Worm (Caenorhabditis elegans) whole organism, L3 larva: Measurements from ENCODE around the gene T08B1.4.

ENCODE experiments used
- R02D3.7 ChIP-seq: fragments of 150-350 bp; optimal IDR thresholded peaks from 2 replicates; lab custom pipeline; 2014; ENCODE audit warnings: missing biosample characterization, missing genetic modification characterization
- ZK546.5 ChIP-seq: sonication (generic microtip); optimal IDR thresholded peaks from 2 replicates; lab custom pipeline; 2017; ENCODE audit warnings: missing biosample characterization, missing genetic modification characterization
- aly-2 ChIP-seq: fragments of 150-350 bp; optimal IDR thresholded peaks from 2 replicates; lab custom pipeline; 2014; ENCODE audit warnings: missing biosample characterization, missing genetic modification characterization
- ama-1 ChIP-seq: fragments of 150-350 bp; optimal IDR thresholded peaks from 2 replicates; lab custom pipeline; 2018
- ceh-16 ChIP-seq: sonication (generic microtip); optimal IDR thresholded peaks from 2 replicates; lab custom pipeline; 2017; ENCODE audit warnings: missing biosample characterization, missing genetic modification characterization
- ceh-28 ChIP-seq: fragments of 150-350 bp; optimal IDR thresholded peaks from 2 replicates; lab custom pipeline; 2014; ENCODE audit warnings: missing biosample characterization, missing genetic modification reagents, missing genetic modification characterization
- ceh-82 ChIP-seq: fragments of 150-350 bp; optimal IDR thresholded peaks from 2 replicates; lab custom pipeline; 2014; ENCODE audit warnings: missing biosample characterization, missing genetic modification characterization
- ceh-9 ChIP-seq: sonication (generic microtip); optimal IDR thresholded peaks from 2 replicates; lab custom pipeline; 2018; ENCODE audit warnings: missing biosample characterization, missing genetic modification characterization
- egl-27 ChIP-seq: sonication (generic microtip); optimal IDR thresholded peaks from 4 replicates; lab custom pipeline; 2017; ENCODE audit warnings: missing biosample characterization, missing genetic modification reagents, missing genetic modification characterization
- egl-5 ChIP-seq: fragments of 150-350 bp; optimal IDR thresholded peaks from 2 replicates; lab custom pipeline; 2017; ENCODE audit warnings: missing biosample characterization, missing genetic modification reagents, missing genetic modification characterization, inconsistent platforms
- elt-1 ChIP-seq: fragments of 150-350 bp; optimal IDR thresholded peaks from 2 replicates; lab custom pipeline; 2014; ENCODE audit warnings: missing biosample characterization, missing genetic modification characterization
- elt-2 ChIP-seq: sonication (generic microtip); optimal IDR thresholded peaks from 2 replicates; lab custom pipeline; 2016; ENCODE audit warnings: missing genetic modification reagents, mild to moderate bottlenecking, missing genetic modification characterization, missing compliant biosample characterization
- elt-3 ChIP-seq, 3 experiments: fragments of 150-350 bp in 1 of 3; sonication (generic microtip) in 2 of 3; optimal IDR thresholded peaks; 2 replicates in 2 of 3; 4 replicates in 1 of 3; lab custom pipeline; 2014 to 2017; ENCODE audit warnings: missing biosample characterization in 3 of 3, missing genetic modification characterization in 3 of 3
- eor-1 ChIP-seq, 2 experiments: fragments of 150-350 bp; optimal IDR thresholded peaks; 2 replicates each; lab custom pipeline; 2014 to 2018; ENCODE audit warnings: missing biosample characterization in 2 of 2, missing genetic modification characterization in 2 of 2
- fos-1 ChIP-seq: fragments of 150-350 bp; optimal IDR thresholded peaks from 2 replicates; lab custom pipeline; 2014; ENCODE audit warnings: missing biosample characterization, missing genetic modification characterization
- hmg-11 ChIP-seq: sonication (generic microtip); optimal IDR thresholded peaks from 2 replicates; lab custom pipeline; 2016; ENCODE audit warnings: missing genetic modification characterization, missing compliant biosample characterization
- lin-15B ChIP-seq: fragments of 150-350 bp; optimal IDR thresholded peaks from 2 replicates; lab custom pipeline; 2014; ENCODE audit warnings: missing biosample characterization, missing genetic modification characterization
- lin-39 ChIP-seq: fragments of 150-350 bp; optimal IDR thresholded peaks from 2 replicates; lab custom pipeline; 2018; ENCODE audit warnings: missing biosample characterization, missing genetic modification reagents, missing genetic modification characterization
- mdl-1 ChIP-seq: fragments of 150-350 bp; optimal IDR thresholded peaks from 2 replicates; lab custom pipeline; 2014; ENCODE audit warnings: missing biosample characterization, missing genetic modification characterization
- nfya-1 ChIP-seq: sonication (generic microtip); optimal IDR thresholded peaks from 2 replicates; lab custom pipeline; 2017; ENCODE audit warnings: missing genetic modification characterization, mild to moderate bottlenecking, missing compliant biosample characterization, antibody characterized with exemption, moderate library complexity; ENCODE audit not compliant: insufficient read depth
- nhr-11 ChIP-seq: fragments of 150-350 bp; optimal IDR thresholded peaks from 2 replicates; lab custom pipeline; 2014; ENCODE audit warnings: missing biosample characterization, missing genetic modification characterization
- nhr-12 ChIP-seq: fragments of 150-350 bp; optimal IDR thresholded peaks from 2 replicates; lab custom pipeline; 2014; ENCODE audit warnings: missing biosample characterization, missing genetic modification characterization
- nhr-23 ChIP-seq: fragments of 150-350 bp; optimal IDR thresholded peaks from 2 replicates; lab custom pipeline; 2014; ENCODE audit warnings: missing biosample characterization, missing genetic modification reagents, missing genetic modification characterization
- nhr-25 ChIP-seq: sonication (generic microtip); optimal IDR thresholded peaks from 2 replicates; lab custom pipeline; 2017; ENCODE audit warnings: missing biosample characterization, missing genetic modification characterization
- nhr-28 ChIP-seq: fragments of 150-350 bp; optimal IDR thresholded peaks from 2 replicates; lab custom pipeline; 2014; ENCODE audit warnings: missing biosample characterization, missing genetic modification characterization
- nhr-43 ChIP-seq: sonication (generic microtip); optimal IDR thresholded peaks from 2 replicates; lab custom pipeline; 2016; ENCODE audit warnings: mild to moderate bottlenecking, missing genetic modification characterization, missing compliant biosample characterization; ENCODE audit not compliant: poor library complexity, severe bottlenecking
- nhr-76 ChIP-seq: fragments of 150-350 bp; sonication (generic microtip); optimal IDR thresholded peaks from 5 replicates; lab custom pipeline; 2014; ENCODE audit warnings: missing biosample characterization, missing genetic modification characterization
- nhr-77 ChIP-seq: fragments of 150-350 bp; optimal IDR thresholded peaks from 2 replicates; lab custom pipeline; 2014; ENCODE audit warnings: missing biosample characterization, missing genetic modification characterization
- pha-4 ChIP-seq: fragments of 150-350 bp; optimal IDR thresholded peaks from 2 replicates; lab custom pipeline; 2014; ENCODE audit warnings: missing biosample characterization, missing genetic modification reagents, missing genetic modification characterization
- pqm-1 ChIP-seq: fragments of 150-350 bp; optimal IDR thresholded peaks from 2 replicates; lab custom pipeline; 2017; ENCODE audit warnings: missing biosample characterization, missing genetic modification characterization, inconsistent platforms
- skn-1 ChIP-seq: fragments of 150-350 bp; optimal IDR thresholded peaks from 2 replicates; lab custom pipeline; 2014; ENCODE audit warnings: missing biosample characterization, missing genetic modification characterization
- snpc-4 ChIP-seq: fragments of 150-350 bp; optimal IDR thresholded peaks from 2 replicates; lab custom pipeline; 2014; ENCODE audit warnings: missing biosample characterization, missing genetic modification characterization
- tbx-2 ChIP-seq: sonication (generic microtip); optimal IDR thresholded peaks from 2 replicates; lab custom pipeline; 2016; ENCODE audit warnings: mild to moderate bottlenecking, missing genetic modification characterization, missing compliant biosample characterization
- unc-39 ChIP-seq: sonication (generic microtip); optimal IDR thresholded peaks from 4 replicates; lab custom pipeline; 2017; ENCODE audit warnings: missing biosample characterization, missing genetic modification characterization
- ztf-11 ChIP-seq: fragments of 150-350 bp; optimal IDR thresholded peaks from 2 replicates; lab custom pipeline; 2014; ENCODE audit warnings: missing biosample characterization, missing genetic modification characterization
- ztf-4 ChIP-seq: fragments of 150-350 bp; optimal IDR thresholded peaks from 2 replicates; lab custom pipeline; 2014; ENCODE audit warnings: missing biosample characterization, missing genetic modification characterization

Gene T08B1.4

ce11 chrV:2018689-2019088 is 39.6 kb downstream of the T08B1.4 start, which contains the start of gene F59A7.14:
Gene F59A7.14, plus strand, starts transcription at chrV:2018989.
- TF ChIP-seq nhr-11 (no peak), ceh-28 (tag; lab: Kevin White, UChicago) (no peak), tbx-2 (tag; lab: Kevin White, UChicago) (no peak), ztf-11 (tag; lab: Kevin White, UChicago) (no peak), snpc-4 (tag; lab: Kevin White, UChicago) (no peak), aly-2 (tag; lab: Kevin White, UChicago) (no peak)

- TF ChIP-seq mdl-1 (tag; lab: Kevin White, UChicago), result no peak
- TF ChIP-seq R02D3.7, result no peak
- no peak for TF ChIP-seq ZK546.5 (tag; lab: Kevin White, UChicago)
- no peak for TF ChIP-seq nhr-77 (tag; lab: Kevin White, UChicago)
- TF ChIP-seq skn-1 (tag; lab: Kevin White, UChicago), result no peak
- TF ChIP-seq ceh-82, result no peak
- TF ChIP-seq fos-1 (tag; lab: Kevin White, UChicago), result no peak
- TF ChIP-seq ama-1 (lab: Kevin White, UChicago), result no peak
- TF ChIP-seq nfya-1, result no peak
- no peak for TF ChIP-seq lin-15B (tag; lab: Kevin White, UChicago)
- no peak for TF ChIP-seq ceh-16
- no peak for TF ChIP-seq unc-39 (tag; lab: Kevin White, UChicago)
- TF ChIP-seq nhr-12 (tag; lab: Kevin White, UChicago), result no peak
- TF ChIP-seq lin-39 (tag; lab: Kevin White, UChicago), result no peak
- TF ChIP-seq pha-4, result no peak
Observed at ce11 chrV:2021283-2021682, 42.2 kb downstream of the T08B1.4 start.

ce11 chrV:2022374-2022773 is 43.3 kb downstream of the T08B1.4 start, which contains the start of gene F59A7.5:
Gene F59A7.5, plus strand, starts transcription at chrV:2022674.
- TF ChIP-seq nhr-28 (tag; lab: Kevin White, UChicago) (no peak), lin-15B (tag; lab: Kevin White, UChicago) (no peak), egl-27 (tag; lab: Kevin White, UChicago) (no peak), nhr-76 (tag; lab: Kevin White, UChicago) (no peak), nhr-25 (tag; lab: Kevin White, UChicago) (no peak), nhr-77 (tag; lab: Kevin White, UChicago) (no peak)

ce11 chrV:2027787-2028186 is 48.7 kb downstream of the T08B1.4 start, which contains the start of gene srab-13:
Gene srab-13, minus strand, starts transcription at chrV:2027887.
- TF ChIP-seq fos-1 (tag; lab: Kevin White, UChicago) (no peak), nhr-76 (tag; lab: Kevin White, UChicago) (no peak), ceh-9 (tag; lab: Kevin White, UChicago) (no peak), elt-3 (tag; optimal IDR thresholded peaks at IDR 0.05; lab: Kevin White, UChicago) (no peak), pqm-1 (tag; lab: Kevin White, UChicago) (no peak), lin-15B (tag; lab: Kevin White, UChicago) (no peak), eor-1 (tag; optimal IDR thresholded peaks at IDR 0.05; lab: Kevin White, UChicago) (no peak), egl-5 (tag; lab: Kevin White, UChicago) (no peak), nhr-11 (no peak), unc-39 (tag; lab: Kevin White, UChicago) (no peak), snpc-4 (tag; lab: Kevin White, UChicago) (no peak)

ce11 chrV:2029877-2030276 is 50.8 kb downstream of the T08B1.4 start, which contains the start of gene F59A7.12:
Gene F59A7.12, plus strand, starts transcription at chrV:2030177.
- TF ChIP-seq tbx-2 (tag; lab: Kevin White, UChicago) (no peak), ceh-82 (no peak), nhr-23 (tag; lab: Kevin White, UChicago) (no peak), egl-5 (tag; lab: Kevin White, UChicago) (no peak), elt-1 (tag; lab: Kevin White, UChicago) (no peak), nhr-76 (tag; lab: Kevin White, UChicago) (no peak), lin-39 (tag; lab: Kevin White, UChicago) (no peak), elt-2 (tag; lab: Kevin White, UChicago) (no peak), elt-3 (tag; optimal IDR thresholded peaks at IDR 0.05; lab: Kevin White, UChicago) (no peak), fos-1 (tag; lab: Kevin White, UChicago) (no peak), hmg-11 (tag; lab: Kevin White, UChicago) (no peak), nhr-25 (tag; lab: Kevin White, UChicago) (no peak), nhr-43 (no peak), nhr-12 (tag; lab: Kevin White, UChicago) (no peak), ztf-4 (tag; lab: Kevin White, UChicago) (no peak)
- TF ChIP-seq, all 47 proteins: peak for 0
